Fruit fly (Drosophila melanogaster) whole organism, embryonic: ENCODE results near the gene Gad1.

ENCODE experiments used
- ATbp ChIP-seq: fragments of 200-800 bp; sonication (Bioruptor generic); optimal IDR thresholded peaks from 2 replicates; lab custom pipeline; 2017; ENCODE audit warnings: missing biosample characterization, mild to moderate bottlenecking, missing genetic modification characterization, missing genetic modification reagents
- Aef1 ChIP-seq: fragments of 200-800 bp; sonication (Bioruptor generic); IDR thresholded peaks from 3 replicates; pipeline ENCODE4 v1.3.6; 2022; ENCODE audit warnings: missing biosample characterization, missing genetic modification characterization
- Antp ChIP-seq: fragments of 200-800 bp; sonication (Bioruptor generic); optimal IDR thresholded peaks from 3 replicates; lab custom pipeline; 2016; ENCODE audit warnings: missing biosample characterization, missing genetic modification characterization
- Atf6 ChIP-seq: fragments of 200-800 bp; sonication (Bioruptor generic); IDR thresholded peaks from 2 replicates; pipeline ENCODE4 v1.3.6; 2022; ENCODE audit warnings: missing biosample characterization, missing genetic modification characterization
- CG10543 ChIP-seq: fragments of 200-800 bp; sonication (Bioruptor generic); optimal IDR thresholded peaks from 3 replicates; lab custom pipeline; 2017; ENCODE audit warnings: missing biosample characterization, mild to moderate bottlenecking, missing genetic modification characterization, moderate library complexity
- CG11456 ChIP-seq: fragments of 200-800 bp; sonication (Bioruptor generic); IDR thresholded peaks from 3 replicates; pipeline ENCODE4 v1.3.6; 2022; ENCODE audit warnings: missing biosample characterization, missing genetic modification characterization
- CG11560 ChIP-seq: fragments of 200-800 bp; sonication (Bioruptor generic); IDR thresholded peaks from 3 replicates; pipeline ENCODE4 v1.3.6; 2022; ENCODE audit warnings: missing biosample characterization, missing genetic modification characterization
- CG12104 ChIP-seq: fragments of 200-800 bp; sonication (Bioruptor generic); optimal IDR thresholded peaks from 3 replicates; lab custom pipeline; 2016; ENCODE audit warnings: missing biosample characterization, missing genetic modification characterization
- CG13624 ChIP-seq: fragments of 200-800 bp; sonication (Bioruptor generic); optimal IDR thresholded peaks from 2 replicates; lab custom pipeline; 2016; ENCODE audit warnings: missing biosample characterization, missing genetic modification characterization
- CG16815 ChIP-seq: fragments of 200-800 bp; sonication (Bioruptor generic); optimal IDR thresholded peaks from 3 replicates; lab custom pipeline; 2017; ENCODE audit warnings: missing biosample characterization, mild to moderate bottlenecking, missing genetic modification characterization
- CG17186 ChIP-seq: fragments of 200-800 bp; sonication (Bioruptor generic); optimal IDR thresholded peaks from 3 replicates; lab custom pipeline; 2017; ENCODE audit warnings: missing biosample characterization, missing genetic modification reagents, missing genetic modification characterization
- CG17612 ChIP-seq: fragments of 200-800 bp; sonication (Bioruptor generic); IDR thresholded peaks from 2 replicates; pipeline ENCODE4 v1.3.6; 2022; ENCODE audit warnings: missing biosample characterization, missing genetic modification characterization
- CG17912 ChIP-seq: fragments of 200-800 bp; sonication (Bioruptor generic); optimal IDR thresholded peaks from 2 replicates; lab custom pipeline; 2018; ENCODE audit warnings: missing biosample characterization, mild to moderate bottlenecking, missing genetic modification characterization
- CG31388 ChIP-seq: fragments of 200-800 bp; sonication (Bioruptor generic); optimal IDR thresholded peaks from 2 replicates; lab custom pipeline; 2016; ENCODE audit warnings: missing biosample characterization, missing genetic modification characterization
- CG3726 ChIP-seq: fragments of 200-800 bp; sonication (Bioruptor generic); IDR thresholded peaks from 3 replicates; pipeline ENCODE4, ENCODE4 v1.3.6; 2022; ENCODE audit warnings: missing biosample characterization, missing genetic modification characterization
- CG3995 ChIP-seq: fragments of 200-800 bp; sonication (Bioruptor generic); optimal IDR thresholded peaks from 3 replicates; lab custom pipeline; 2016; ENCODE audit warnings: missing biosample characterization, missing genetic modification characterization
- CG5953 ChIP-seq: fragments of 200-800 bp; sonication (Bioruptor generic); IDR thresholded peaks from 2 replicates; pipeline ENCODE4 v1.3.6; 2022; ENCODE audit warnings: missing biosample characterization, missing genetic modification characterization
- CG7372 ChIP-seq: fragments of 200-800 bp; sonication (Bioruptor generic); IDR thresholded peaks from 2 replicates; pipeline ENCODE4 v1.3.6; 2022; ENCODE audit warnings: missing biosample characterization, missing genetic modification characterization
- CG7839 ChIP-seq: fragments of 200-800 bp; sonication (Bioruptor generic); optimal IDR thresholded peaks from 3 replicates; lab custom pipeline; 2018; ENCODE audit warnings: missing biosample characterization, mild to moderate bottlenecking, missing genetic modification characterization, moderate library complexity
- CG7928 ChIP-seq: fragments of 200-800 bp; sonication (Bioruptor generic); optimal IDR thresholded peaks from 2 replicates; lab custom pipeline; 2017; ENCODE audit warnings: missing biosample characterization, mild to moderate bottlenecking, missing genetic modification characterization
- CG9932 ChIP-seq: fragments of 200-800 bp; sonication (Bioruptor generic); IDR thresholded peaks from 2 replicates; pipeline ENCODE4 v1.3.6; 2022; ENCODE audit warnings: missing biosample characterization, missing genetic modification characterization
- CHES-1-like ChIP-seq: fragments of 200-800 bp; sonication (Bioruptor generic); optimal IDR thresholded peaks from 2 replicates; lab custom pipeline; 2016; ENCODE audit warnings: missing biosample characterization, missing genetic modification characterization
- Chrac-16 ChIP-seq: fragments of 200-800 bp; sonication (Bioruptor generic); optimal IDR thresholded peaks from 3 replicates; lab custom pipeline; 2016; ENCODE audit warnings: missing biosample characterization, missing genetic modification characterization
- D19A ChIP-seq: fragments of 200-800 bp; optimal IDR thresholded peaks from 3 replicates; lab custom pipeline; 2019; ENCODE audit warnings: missing biosample characterization, mild to moderate bottlenecking, missing genetic modification characterization, moderate library complexity
- Dip3 ChIP-seq: fragments of 200-800 bp; sonication (Bioruptor generic); optimal IDR thresholded peaks from 3 replicates; lab custom pipeline; 2016; ENCODE audit warnings: missing biosample characterization, missing genetic modification characterization
- Dll ChIP-seq: fragments of 200-800 bp; sonication (Bioruptor generic); IDR thresholded peaks from 4 replicates; pipeline ENCODE4 v1.3.6; 2022; ENCODE audit warnings: missing biosample characterization, missing genetic modification characterization; ENCODE audit not compliant: partially characterized antibody
- Hmx ChIP-seq: fragments of 200-800 bp; sonication (Bioruptor generic); optimal IDR thresholded peaks from 2 replicates; lab custom pipeline; 2016; ENCODE audit warnings: missing biosample characterization, missing genetic modification characterization
- MESR4 ChIP-seq: fragments of 200-800 bp; sonication (Bioruptor generic); optimal IDR thresholded peaks from 2 replicates; lab custom pipeline; 2018; ENCODE audit warnings: missing biosample characterization, mild to moderate bottlenecking, missing genetic modification characterization, moderate library complexity
- NC2α ChIP-seq: fragments of 200-800 bp; sonication (Bioruptor generic); optimal IDR thresholded peaks from 2 replicates; lab custom pipeline; 2016; ENCODE audit warnings: missing biosample characterization, missing genetic modification characterization
- Neu2 ChIP-seq: fragments of 200-800 bp; sonication (Bioruptor generic); optimal IDR thresholded peaks from 3 replicates; lab custom pipeline; 2016; ENCODE audit warnings: missing biosample characterization, missing genetic modification characterization, borderline replicate concordance
- Pdp1 ChIP-seq, 2 experiments: fragments of 200-800 bp; sonication (Bioruptor generic); optimal IDR thresholded peaks; 3 replicates each; lab custom pipeline; 2016; ENCODE audit warnings: missing biosample characterization in 2 of 2, missing genetic modification characterization in 2 of 2, mild to moderate bottlenecking in 1 of 2, moderate library complexity in 1 of 2
- Spps ChIP-seq: fragments of 200-800 bp; sonication (Bioruptor generic); optimal IDR thresholded peaks from 2 replicates; lab custom pipeline; 2018; ENCODE audit warnings: missing biosample characterization, mild to moderate bottlenecking, missing genetic modification characterization
- Xrp1 ChIP-seq: fragments of 200-800 bp; sonication (Bioruptor generic); IDR thresholded peaks from 2 replicates; pipeline ENCODE4 v1.3.6; 2022; ENCODE audit warnings: missing biosample characterization, missing genetic modification characterization
- ab ChIP-seq: fragments of 200-800 bp; sonication (Bioruptor generic); optimal IDR thresholded peaks from 2 replicates; lab custom pipeline; 2016; ENCODE audit warnings: missing biosample characterization, missing genetic modification characterization
- ara ChIP-seq: fragments of 200-800 bp; sonication (Bioruptor generic); IDR thresholded peaks from 2 replicates; pipeline ENCODE4 v1.3.6; 2022; ENCODE audit warnings: missing biosample characterization, missing genetic modification characterization
- az2 ChIP-seq: fragments of 200-800 bp; sonication (Bioruptor generic); optimal IDR thresholded peaks from 3 replicates; lab custom pipeline; 2016; ENCODE audit warnings: missing biosample characterization, missing genetic modification characterization
- bab2 ChIP-seq: fragments of 200-800 bp; sonication (Bioruptor generic); optimal IDR thresholded peaks from 2 replicates; lab custom pipeline; 2016; ENCODE audit warnings: missing biosample characterization, missing genetic modification characterization
- chm ChIP-seq: fragments of 200-800 bp; sonication (Bioruptor generic); IDR thresholded peaks from 2 replicates; pipeline ENCODE4 v1.3.6; 2022; ENCODE audit warnings: missing biosample characterization, missing genetic modification characterization
- ci ChIP-seq: fragments of 200-800 bp; sonication (Bioruptor generic); IDR thresholded peaks from 3 replicates; pipeline ENCODE4 v1.3.6; 2022; ENCODE audit warnings: missing biosample characterization, missing genetic modification characterization
- dpn ChIP-seq, 2 experiments: fragments of 200-800 bp; sonication (Bioruptor generic); optimal IDR thresholded peaks; 3 replicates each; lab custom pipeline; 2016; ENCODE audit warnings: missing biosample characterization in 2 of 2, missing genetic modification characterization in 2 of 2
- eyg ChIP-seq: fragments of 200-800 bp; sonication (Bioruptor generic); optimal IDR thresholded peaks from 3 replicates; lab custom pipeline; 2016; ENCODE audit warnings: missing biosample characterization, missing genetic modification characterization
- fru ChIP-seq: fragments of >200 bp; optimal IDR thresholded peaks from 2 replicates; lab custom pipeline; 2017
- kah ChIP-seq: fragments of 200-800 bp; sonication (Bioruptor generic); optimal IDR thresholded peaks from 2 replicates; lab custom pipeline; 2018; ENCODE audit warnings: missing biosample characterization, mild to moderate bottlenecking, missing genetic modification characterization
- lmd ChIP-seq: fragments of 200-800 bp; sonication (Bioruptor generic); IDR thresholded peaks from 2 replicates; pipeline ENCODE4 v1.3.6; 2022; ENCODE audit warnings: missing biosample characterization, missing genetic modification characterization
- maf-S ChIP-seq: fragments of 200-800 bp; sonication (Bioruptor generic); optimal IDR thresholded peaks from 2 replicates; lab custom pipeline; 2016; ENCODE audit warnings: missing biosample characterization, missing genetic modification characterization
- mam ChIP-seq: fragments of 200-800 bp; sonication (Bioruptor generic); optimal IDR thresholded peaks from 3 replicates; lab custom pipeline; 2016; ENCODE audit warnings: missing biosample characterization, missing genetic modification characterization
- mirr ChIP-seq: fragments of 200-800 bp; sonication (Bioruptor generic); optimal IDR thresholded peaks from 3 replicates; lab custom pipeline; 2018; ENCODE audit warnings: missing biosample characterization, mild to moderate bottlenecking, missing genetic modification characterization
- oc ChIP-seq: fragments of 200-800 bp; sonication (Bioruptor generic); optimal IDR thresholded peaks from 2 replicates; lab custom pipeline; 2018; ENCODE audit warnings: missing biosample characterization, mild to moderate bottlenecking, missing genetic modification characterization, moderate library complexity
- p53 ChIP-seq: fragments of 200-800 bp; sonication (Bioruptor generic); optimal IDR thresholded peaks from 2 replicates; lab custom pipeline; 2016; ENCODE audit warnings: missing biosample characterization, missing genetic modification characterization
- sens ChIP-seq: fragments of 200-800 bp; sonication (Bioruptor generic); peaks from one replicate; lab custom pipeline; 2016; ENCODE audit warnings: missing biosample characterization, missing genetic modification characterization
- sisA ChIP-seq: fragments of 200-800 bp; sonication (Bioruptor generic); IDR thresholded peaks from 2 replicates; pipeline ENCODE4 v1.3.6; 2022; ENCODE audit warnings: missing biosample characterization, missing genetic modification characterization
- stc ChIP-seq: fragments of 200-800 bp; sonication (Bioruptor generic); IDR thresholded peaks from 2 replicates; pipeline ENCODE4 v1.3.6; 2022; ENCODE audit warnings: missing biosample characterization, missing genetic modification characterization
- toy ChIP-seq: fragments of 200-800 bp; sonication (Bioruptor generic); IDR thresholded peaks from 2 replicates; pipeline ENCODE4 v1.3.6; 2022; ENCODE audit warnings: missing biosample characterization, missing genetic modification characterization

The Gad1 gene

DNA sequence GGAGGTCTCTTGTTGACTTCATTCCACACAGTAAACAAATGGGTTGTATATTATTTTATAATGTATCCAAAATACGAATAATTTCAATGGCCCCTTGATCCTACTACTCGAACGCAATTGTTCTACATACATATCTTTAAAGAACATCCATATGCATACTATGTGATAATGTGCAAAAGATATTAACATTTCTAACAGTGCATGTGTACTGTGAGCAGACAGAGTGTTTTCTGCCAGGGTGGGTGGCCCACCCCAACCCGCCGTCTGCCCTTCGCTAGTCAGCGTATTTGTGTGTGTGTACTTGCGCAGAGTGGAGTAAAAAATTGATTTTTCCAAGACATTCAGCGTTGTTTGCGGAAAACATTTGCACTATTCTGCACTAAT is 17.6 kb downstream of the Gad1 start (continued):
- TF ChIP-seq maf-S (GFP tag; lab: Kevin White, UChicago) (no peak), Atf6 (GFP tag; lab: Robert Waterston, UW) (peak; percentile 74), CG12104 (GFP tag; lab: Kevin White, UChicago) (no peak), Spps (peak; percentile 4), fru (lab: Kevin White, UChicago) (no peak), stc (peak; percentile 76), CG7372 (GFP tag; lab: Robert Waterston, UW) (no peak), dpn (GFP tag; optimal IDR thresholded peaks at IDR 0.05; lab: Kevin White, UChicago) (peak in 1 of 2 experiments; percentile 50), CG13624 (GFP tag; lab: Kevin White, UChicago) (no peak), Pdp1 (GFP tag; optimal IDR thresholded peaks at IDR 0.05; lab: Kevin White, UChicago) (no peak), CG31388 (GFP tag; lab: Kevin White, UChicago) (no peak), CG5953 (GFP tag; lab: Robert Waterston, UW) (peak; percentile 72; the same call in 1 of the 2 replicates), oc (tag; lab: Kevin White, UChicago) (peak; percentile 54), ci (GFP tag; lab: Robert Waterston, UW) (peak; percentile 86), chm (GFP tag; lab: Robert Waterston, UW) (no peak; the same call in 1 of the 2 replicates), bab2 (GFP tag; lab: Kevin White, UChicago) (peak; percentile 57), sens (GFP tag; lab: Kevin White, UChicago) (no peak), sisA (GFP tag; lab: Robert Waterston, UW) (peak; percentile 82), Aef1 (GFP tag; lab: Robert Waterston, UW) (peak; percentile 69), az2 (peak; percentile 28), CG16815 (GFP tag; lab: Kevin White, UChicago) (no peak), ab (GFP tag; lab: Kevin White, UChicago) (no peak), CG3726 (GFP tag; lab: Robert Waterston, UW) (peak; percentile 64; the same call in 1 of the 3 replicates), CG17186 (GFP tag; lab: Kevin White, UChicago) (peak; percentile 12), toy (peak; percentile 43; the same call in 1 of the 2 replicates), CG3995 (GFP tag; lab: Kevin White, UChicago) (no peak), D19A (tag; lab: Kevin White, UChicago) (no peak), Dip3 (GFP tag; lab: Kevin White, UChicago) (peak; percentile 9), kah (no peak), p53 (no peak), CHES-1-like (no peak), Chrac-16 (GFP tag; lab: Kevin White, UChicago) (peak; percentile 12), CG7928 (no peak), CG9932 (GFP tag; lab: Robert Waterston, UW) (peak; percentile 64), Neu2 (GFP tag; lab: Kevin White, UChicago) (no peak), CG17912 (GFP tag; lab: Kevin White, UChicago) (no peak), MESR4 (no peak), ATbp (GFP tag; lab: Kevin White, UChicago) (peak; percentile 76), CG11456 (GFP tag; lab: Robert Waterston, UW) (peak; percentile 79), NC2α (GFP tag; lab: Kevin White, UChicago) (no peak), Dll (GFP tag; lab: Robert Waterston, UW) (no peak), mirr (GFP tag; lab: Kevin White, UChicago) (no peak), lmd (GFP tag; lab: Robert Waterston, UW) (peak; percentile 75), ara (peak; percentile 75), Xrp1 (GFP tag; lab: Robert Waterston, UW) (peak; percentile 78), CG17612 (GFP tag; lab: Robert Waterston, UW) (peak; percentile 52), Hmx (peak; percentile 6), mam (GFP tag; lab: Kevin White, UChicago) (no peak), CG11560 (tag; lab: Robert Waterston, UW) (no peak), eyg (GFP tag; lab: Kevin White, UChicago) (no peak), CG10543 (no peak), Antp (no peak), CG7839 (tag; lab: Kevin White, UChicago) (no peak)
